Worm (Caenorhabditis elegans): ENCODE data around the gene fipr-10.

fipr-10 gene

ce11 chrV:9950861-9951260 lies 36.9 kb downstream of the fipr-10 start, which contains the start of gene ttr-46:
ttr-46 (plus strand) TSS chrV:9951233.
- no peak for TF ChIP-seq ham-2 (GFP tag; optimal IDR thresholded peaks at IDR 0.05)
- TF ChIP-seq ceh-39 (tag; optimal IDR thresholded peaks at IDR 0.05): no peak
- TF ChIP-seq elt-1 (tag; optimal IDR thresholded peaks at IDR 0.05; ENCODE audit: borderline replicate concordance, insufficient read depth): no peak

ce11 chrV:9952396-9952795 lies 38.4 kb downstream of the fipr-10 start, which contains the start of gene mam-5:
mam-5 (plus strand) TSS chrV:9952699.
- peak; percentile 56 for TF ChIP-seq blmp-1 (tag; optimal IDR thresholded peaks at IDR 0.05)
- TF ChIP-seq hlh-1 (tag; optimal IDR thresholded peaks at IDR 0.05): no peak

ce11 chrV:9958231-9958630 lies 44.3 kb downstream of the fipr-10 start, which contains the start of gene anmt-3:
anmt-3 (minus strand) TSS chrV:9958331.
- no peak for TF ChIP-seq tbx-8 (GFP tag; optimal IDR thresholded peaks at IDR 0.05)
- TF ChIP-seq nhr-76 (tag; optimal IDR thresholded peaks at IDR 0.05): no peak
- TF ChIP-seq nhr-2 (tag; optimal IDR thresholded peaks at IDR 0.05): no peak
- no peak for TF ChIP-seq lsy-2 (tag; optimal IDR thresholded peaks at IDR 0.05)
- no peak for TF ChIP-seq ham-2 (GFP tag; optimal IDR thresholded peaks at IDR 0.05)
- no peak for TF ChIP-seq pha-4 (tag; optimal IDR thresholded peaks at IDR 0.05)
- no peak for TF ChIP-seq mep-1 (tag; optimal IDR thresholded peaks at IDR 0.05)
- no peak for TF ChIP-seq unc-62 (GFP tag; optimal IDR thresholded peaks at IDR 0.05)
- no peak for TF ChIP-seq ceh-43 (GFP tag; optimal IDR thresholded peaks at IDR 0.05)
- TF ChIP-seq M03D4.4 (tag; optimal IDR thresholded peaks at IDR 0.05): no peak
- no peak for TF ChIP-seq ces-1 (GFP tag; optimal IDR thresholded peaks at IDR 0.05)
- TF ChIP-seq blmp-1 (tag; optimal IDR thresholded peaks at IDR 0.05): no peak
- TF ChIP-seq cnd-1 (tag; optimal IDR thresholded peaks at IDR 0.05): no peak
- TF ChIP-seq snpc-4 (tag; optimal IDR thresholded peaks at IDR 0.05): no peak
- TF ChIP-seq bed-3 (GFP tag; optimal IDR thresholded peaks at IDR 0.05): no peak
- no peak for TF ChIP-seq lin-32 (GFP tag; optimal IDR thresholded peaks at IDR 0.05)
- no peak for TF ChIP-seq ceh-83 (GFP tag; optimal IDR thresholded peaks at IDR 0.05)

ce11 chrV:9958654-9959053 lies 44.7 kb downstream of the fipr-10 start:
- TF ChIP-seq nhr-12 (tag; optimal IDR thresholded peaks at IDR 0.05) (no peak), ceh-83 (GFP tag; optimal IDR thresholded peaks at IDR 0.05) (no peak), nhr-76 (tag; optimal IDR thresholded peaks at IDR 0.05) (no peak), unc-62 (GFP tag; optimal IDR thresholded peaks at IDR 0.05) (peak; percentile 66), mab-5 (tag; optimal IDR thresholded peaks at IDR 0.05) (peak; percentile 35), ham-2 (GFP tag; optimal IDR thresholded peaks at IDR 0.05) (no peak), unc-120 (tag; optimal IDR thresholded peaks at IDR 0.05; ENCODE audit: poor library complexity, severe bottlenecking) (peak; percentile 66), hlh-1 (tag; optimal IDR thresholded peaks at IDR 0.05) (peak; percentile 98)

ce11 chrV:9960376-9960775 lies 46.4 kb downstream of the fipr-10 start, which contains the start of gene T07C12.10:
T07C12.10 (minus strand) TSS chrV:9960476.
- no peak for TF ChIP-seq nhr-76 (tag; optimal IDR thresholded peaks at IDR 0.05)

ce11 chrV:9962394-9962793 lies 48.4 kb downstream of the fipr-10 start, which contains the start of gene madf-4:
madf-4 (minus strand) TSS chrV:9962494.
- TF ChIP-seq ceh-43 (GFP tag; optimal IDR thresholded peaks at IDR 0.05) (no peak), pha-4 (tag; optimal IDR thresholded peaks at IDR 0.05) (no peak), nhr-237 (tag; optimal IDR thresholded peaks at IDR 0.05) (no peak), zip-8 (tag; optimal IDR thresholded peaks at IDR 0.05) (no peak), ztf-11 (tag; optimal IDR thresholded peaks at IDR 0.05) (no peak), ces-1 (GFP tag; optimal IDR thresholded peaks at IDR 0.05) (no peak), ceh-83 (GFP tag; optimal IDR thresholded peaks at IDR 0.05) (no peak), nhr-2 (tag; optimal IDR thresholded peaks at IDR 0.05) (no peak), M03D4.4 (tag; optimal IDR thresholded peaks at IDR 0.05) (no peak), mep-1 (tag; optimal IDR thresholded peaks at IDR 0.05) (no peak)

- TF ChIP-seq blmp-1 (tag; optimal IDR thresholded peaks at IDR 0.05) (no peak), ces-1 (GFP tag; optimal IDR thresholded peaks at IDR 0.05) (no peak), elt-3 (tag; optimal IDR thresholded peaks at IDR 0.05) (no peak)
Measured at ce11 chrV:9962916-9963315, 49.0 kb downstream of the fipr-10 start.
